Worm (Caenorhabditis elegans): ENCODE measurements around the gene M01A8.1.

Gene M01A8.1

DNA sequence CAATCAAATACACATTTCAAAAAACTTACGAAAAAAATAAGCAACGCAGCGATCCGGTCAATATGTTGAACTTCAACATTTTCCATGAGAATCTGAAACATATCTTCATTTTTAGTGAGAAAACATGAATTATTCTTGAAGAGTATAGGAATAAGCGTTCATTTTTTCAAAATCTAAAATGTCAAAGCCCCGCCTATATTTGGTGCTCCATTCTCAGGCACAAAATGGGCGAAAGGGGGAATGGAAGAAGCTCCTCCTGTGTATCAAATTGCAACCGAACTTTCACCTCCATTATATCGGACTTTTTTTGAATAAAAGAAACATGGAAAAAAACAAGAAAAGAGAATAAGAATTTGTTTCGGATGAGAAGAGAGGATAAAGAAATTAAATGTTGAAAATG lies 49.5 kb downstream of the M01A8.1 start, which contains the start of gene srx-45:
srx-45 (minus strand) TSS at position 101 of the 400 bp plus-strand sequence.
- TF ChIP-seq nhr-76 (tag; optimal IDR thresholded peaks at IDR 0.05) (no peak), blmp-1 (tag; optimal IDR thresholded peaks at IDR 0.05) (no peak), sptf-1 (tag; optimal IDR thresholded peaks at IDR 0.05) (no peak)

Measured in whole organism, mixed stage, embryonic.